Fruit fly (Drosophila melanogaster) whole organism, adult: ENCODE results near the gene CG7985.

Source experiments
- CG14711 ChIP-seq: fragments of 200-800 bp; sonication (Bioruptor generic); optimal IDR thresholded peaks from 2 replicates; lab custom pipeline; 2018; ENCODE audit warnings: missing biosample characterization, mild to moderate bottlenecking, missing genetic modification characterization, moderate library complexity
- CG1620 ChIP-seq: fragments of 200-800 bp; sonication (Bioruptor generic); optimal IDR thresholded peaks from 2 replicates; lab custom pipeline; 2016; ENCODE audit warnings: missing biosample characterization, missing genetic modification characterization
- CG33017 ChIP-seq: fragments of 200-800 bp; sonication (Bioruptor generic); optimal IDR thresholded peaks from 2 replicates; lab custom pipeline; 2018; ENCODE audit warnings: missing biosample characterization, mild to moderate bottlenecking, missing genetic modification characterization, moderate library complexity
- CG5204 ChIP-seq: fragments of 200-800 bp; sonication (Bioruptor generic); optimal IDR thresholded peaks from 2 replicates; lab custom pipeline; 2016; ENCODE audit warnings: missing biosample characterization, missing genetic modification characterization
- CG7045 ChIP-seq: fragments of 200-800 bp; sonication (Bioruptor generic); optimal IDR thresholded peaks from 2 replicates; lab custom pipeline; 2017; ENCODE audit warnings: missing biosample characterization, mild to moderate bottlenecking, missing genetic modification characterization
- Mnt ChIP-seq: fragments of 200-800 bp; sonication (Bioruptor generic); optimal IDR thresholded peaks from 2 replicates; lab custom pipeline; 2016; ENCODE audit warnings: missing biosample characterization, mild to moderate bottlenecking, missing genetic modification characterization
- bab1 ChIP-seq: fragments of 200-800 bp; sonication (Bioruptor generic); optimal IDR thresholded peaks from 3 replicates; lab custom pipeline; 2019; ENCODE audit warnings: missing biosample characterization, mild to moderate bottlenecking, missing genetic modification characterization, moderate library complexity
- cic ChIP-seq: fragments of 200-800 bp; sonication (Bioruptor generic); optimal IDR thresholded peaks from 2 replicates; lab custom pipeline; 2017; ENCODE audit warnings: missing biosample characterization, mild to moderate bottlenecking, missing genetic modification characterization, moderate library complexity
- cnc ChIP-seq, 2 experiments: fragments of >200 bp; optimal IDR thresholded peaks; 2 replicates each; lab custom pipeline; 2017
- kay ChIP-seq: fragments of 200-800 bp; sonication (Bioruptor generic); peaks from one replicate; lab custom pipeline; 2016; ENCODE audit warnings: missing biosample characterization, missing genetic modification characterization, borderline replicate concordance
- ovo ChIP-seq: fragments of 200-800 bp; sonication (Bioruptor generic); optimal IDR thresholded peaks from 2 replicates; lab custom pipeline; 2016; ENCODE audit warnings: missing biosample characterization, missing genetic modification characterization
- pad ChIP-seq: fragments of 200-800 bp; sonication (Bioruptor generic); optimal IDR thresholded peaks from 3 replicates; lab custom pipeline; 2017; ENCODE audit warnings: missing biosample characterization, missing genetic modification characterization, mild to moderate bottlenecking, moderate library complexity, missing genetic modification reagents
- tj ChIP-seq: fragments of 200-800 bp; sonication (Bioruptor generic); optimal IDR thresholded peaks from 3 replicates; lab custom pipeline; 2017; ENCODE audit warnings: missing biosample characterization, mild to moderate bottlenecking, missing genetic modification characterization, moderate library complexity
- toe ChIP-seq: fragments of 200-800 bp; sonication (Bioruptor generic); optimal IDR thresholded peaks from 2 replicates; lab custom pipeline; 2016; ENCODE audit warnings: missing biosample characterization, missing genetic modification characterization

DNA sequence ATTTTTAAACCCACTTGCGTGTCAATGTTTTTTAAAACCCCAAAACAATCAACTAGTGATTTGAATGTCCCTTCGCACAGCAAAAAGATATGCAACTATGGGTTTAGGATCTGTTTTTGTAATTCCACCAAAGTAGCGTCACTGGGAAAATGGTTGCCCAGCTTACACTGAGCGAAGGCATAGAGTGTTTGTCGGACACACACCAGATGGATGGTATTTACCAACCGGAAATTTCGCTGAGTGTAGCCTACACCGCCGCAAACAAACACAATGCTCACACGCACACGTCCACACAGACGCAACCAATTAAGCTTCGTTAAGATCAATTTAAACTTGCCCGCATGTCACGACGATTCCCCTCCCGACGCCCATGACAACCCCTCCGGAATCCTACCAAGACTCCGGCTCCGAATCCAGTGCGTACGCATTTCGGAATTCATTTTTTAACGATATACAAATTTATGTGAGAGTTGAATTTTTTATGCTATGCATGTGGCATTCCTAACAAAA, 29.1 kb downstream of the CG7985 start:
- no peak for TF ChIP-seq CG7045 (GFP tag; lab: Kevin White, UChicago)
- no peak for TF ChIP-seq tj (GFP tag; lab: Kevin White, UChicago)
- no peak for TF ChIP-seq CG5204 (GFP tag; lab: Kevin White, UChicago)
- no peak for TF ChIP-seq cic (GFP tag; lab: Kevin White, UChicago)
- no peak for TF ChIP-seq ovo (GFP tag; lab: Kevin White, UChicago)
- TF ChIP-seq Mnt (GFP tag; lab: Kevin White, UChicago) = no peak
- TF ChIP-seq CG14711 = no peak
- TF ChIP-seq pad = no peak
- TF ChIP-seq kay (GFP tag; lab: Kevin White, UChicago) = no peak
- no peak for TF ChIP-seq CG1620 (GFP tag; lab: Kevin White, UChicago)
- no peak for TF ChIP-seq toe (GFP tag; lab: Kevin White, UChicago)
- no peak for TF ChIP-seq cnc (optimal IDR thresholded peaks at IDR 0.05; lab: Kevin White, UChicago)
- TF ChIP-seq CG33017 = no peak
- TF ChIP-seq bab1 (GFP tag; lab: Kevin White, UChicago) = no peak
